Worm (Caenorhabditis elegans) whole organism, L2 larva: ENCODE data around the gene F11C1.4.

Experiments used
- R02D3.7 ChIP-seq: fragments of 150-350 bp; optimal IDR thresholded peaks from 2 replicates; lab custom pipeline; 2014; ENCODE audit warnings: missing biosample characterization, missing genetic modification characterization
- aly-2 ChIP-seq: fragments of 150-350 bp; optimal IDR thresholded peaks from 2 replicates; lab custom pipeline; 2014; ENCODE audit warnings: missing biosample characterization, missing genetic modification characterization
- blmp-1 ChIP-seq: sonication (generic microtip); optimal IDR thresholded peaks from 2 replicates; lab custom pipeline; 2017; ENCODE audit warnings: missing genetic modification characterization, mild to moderate bottlenecking, missing compliant biosample characterization, antibody characterized with exemption, moderate library complexity; ENCODE audit not compliant: insufficient read depth
- ceh-82 ChIP-seq: fragments of 150-350 bp; optimal IDR thresholded peaks from 2 replicates; lab custom pipeline; 2014; ENCODE audit warnings: missing biosample characterization, missing genetic modification characterization
- crh-2 ChIP-seq: sonication (generic microtip); optimal IDR thresholded peaks from 2 replicates; lab custom pipeline; 2017; ENCODE audit warnings: missing biosample characterization, missing genetic modification characterization
- elt-3 ChIP-seq: sonication (generic microtip); optimal IDR thresholded peaks from 2 replicates; lab custom pipeline; 2017; ENCODE audit warnings: missing biosample characterization, missing genetic modification characterization
- fos-1 ChIP-seq: fragments of 150-350 bp; optimal IDR thresholded peaks from 2 replicates; lab custom pipeline; 2014; ENCODE audit warnings: missing biosample characterization, missing genetic modification characterization
- gmeb-1 ChIP-seq: fragments of 150-350 bp; optimal IDR thresholded peaks from 2 replicates; lab custom pipeline; 2014; ENCODE audit warnings: missing biosample characterization, missing genetic modification characterization
- lin-11 ChIP-seq: fragments of 150-350 bp; sonication (generic microtip); optimal IDR thresholded peaks from 2 replicates; lab custom pipeline; 2014; ENCODE audit warnings: missing biosample characterization, missing genetic modification characterization, inconsistent platforms, mixed read lengths
- mab-5 ChIP-seq: fragments of 150-350 bp; optimal IDR thresholded peaks from 2 replicates; lab custom pipeline; 2014; ENCODE audit warnings: missing biosample characterization, missing genetic modification characterization
- mdl-1 ChIP-seq, 2 experiments: fragments of 150-350 bp in 1 of 2; sonication (generic microtip) in 1 of 2; optimal IDR thresholded peaks; 2 replicates each; lab custom pipeline; 2017; ENCODE audit warnings: missing biosample characterization in 2 of 2, missing genetic modification characterization in 2 of 2
- nhr-25 ChIP-seq: fragments of 150-350 bp; sonication (generic microtip); optimal IDR thresholded peaks from 3 replicates; lab custom pipeline; 2014; ENCODE audit warnings: missing biosample characterization, missing genetic modification characterization
- nhr-6 ChIP-seq: fragments of 150-350 bp; optimal IDR thresholded peaks from 2 replicates; lab custom pipeline; 2014; ENCODE audit warnings: missing biosample characterization, missing genetic modification characterization
- sem-4 ChIP-seq: fragments of 150-350 bp; optimal IDR thresholded peaks from 2 replicates; lab custom pipeline; 2014; ENCODE audit warnings: missing biosample characterization, missing genetic modification reagents, missing genetic modification characterization
- unc-39 ChIP-seq: fragments of 150-350 bp; optimal IDR thresholded peaks from 2 replicates; lab custom pipeline; 2014; ENCODE audit warnings: missing biosample characterization, missing genetic modification characterization
- unc-55 ChIP-seq: fragments of 150-350 bp; sonication (generic microtip); optimal IDR thresholded peaks from 3 replicates; lab custom pipeline; 2014; ENCODE audit warnings: missing biosample characterization, missing genetic modification reagents, missing genetic modification characterization

Gene F11C1.4

ce11 chrX:13021446-13021845, 44.6 kb downstream of the F11C1.4 start:
- no peak for TF ChIP-seq blmp-1 (tag; lab: Kevin White, UChicago)
- TF ChIP-seq sem-4 (tag; lab: Kevin White, UChicago) = no peak
- TF ChIP-seq elt-3 (tag; lab: Kevin White, UChicago) = no peak
- TF ChIP-seq crh-2 (tag; lab: Kevin White, UChicago) = no peak
- TF ChIP-seq mdl-1 (tag; optimal IDR thresholded peaks at IDR 0.05; lab: Kevin White, UChicago) = no peak
- TF ChIP-seq gmeb-1 (tag; lab: Kevin White, UChicago) = no peak
- TF ChIP-seq ceh-82 (tag; lab: Kevin White, UChicago) = no peak
- no peak for TF ChIP-seq unc-55 (GFP tag; lab: Kevin White, UChicago)
- TF ChIP-seq lin-11 = no peak
- no peak for TF ChIP-seq fos-1
- no peak for TF ChIP-seq unc-39 (tag; lab: Kevin White, UChicago)
- TF ChIP-seq R02D3.7 (tag; lab: Kevin White, UChicago) = no peak
- TF ChIP-seq mab-5 (tag; lab: Kevin White, UChicago) = no peak
- no peak for TF ChIP-seq aly-2 (tag; lab: Kevin White, UChicago)
- TF ChIP-seq nhr-25 (tag; lab: Kevin White, UChicago) = no peak
- TF ChIP-seq nhr-6 = no peak
